Fruit fly (Drosophila melanogaster): ENCODE data around the gene jar.

DNA sequence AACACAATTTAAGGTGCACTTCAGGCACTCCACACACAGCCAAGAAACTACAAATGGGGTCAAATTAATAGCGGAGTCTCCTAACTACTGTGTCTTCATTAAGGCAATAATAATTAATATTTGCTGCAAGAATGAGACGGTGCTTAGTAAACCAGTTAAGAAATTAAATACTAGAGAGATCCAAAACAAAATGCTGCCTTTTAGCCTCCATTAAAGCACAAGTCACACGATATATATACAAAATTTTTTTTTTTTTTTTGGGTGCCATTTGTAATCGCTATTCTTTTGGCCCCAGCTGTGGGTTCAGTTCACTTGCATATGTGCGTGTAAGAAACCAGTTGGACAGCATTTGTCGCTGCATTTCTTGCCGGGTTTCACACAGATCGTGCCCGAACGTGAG, 67.6 kb downstream of the jar start:
- peak; percentile 72 for TF ChIP-seq dsx (GFP tag; optimal IDR thresholded peaks at IDR 0.05; ENCODE audit: poor library complexity, severe bottlenecking)
- peak; percentile 78 for TF ChIP-seq vri (GFP tag; optimal IDR thresholded peaks at IDR 0.05)
- peak; percentile 79 for TF ChIP-seq CG10631 (GFP tag; optimal IDR thresholded peaks at IDR 0.05)
- TF ChIP-seq CG8632 (GFP tag; optimal IDR thresholded peaks at IDR 0.05) = peak; percentile 85
- peak; percentile 26 for TF ChIP-seq CG9139 (GFP tag; optimal IDR thresholded peaks at IDR 0.05)
